Worm (Caenorhabditis elegans) whole organism, L2 larva: ENCODE results near the gene enpl-1.

ENCODE experiments used
- aly-2 ChIP-seq: fragments of 150-350 bp; optimal IDR thresholded peaks from 2 replicates; lab custom pipeline; 2014; ENCODE audit warnings: missing biosample characterization, missing genetic modification characterization
- fos-1 ChIP-seq: fragments of 150-350 bp; optimal IDR thresholded peaks from 2 replicates; lab custom pipeline; 2014; ENCODE audit warnings: missing biosample characterization, missing genetic modification characterization
- lsy-2 ChIP-seq, 2 experiments: fragments of 150-350 bp in 1 of 2; sonication (generic microtip) in 1 of 2; optimal IDR thresholded peaks; 2 replicates each; lab custom pipeline; 2014 to 2017; ENCODE audit warnings: missing biosample characterization in 2 of 2, missing genetic modification characterization in 2 of 2
- nhr-11 ChIP-seq: fragments of 150-350 bp; optimal IDR thresholded peaks from 2 replicates; lab custom pipeline; 2014; ENCODE audit warnings: missing biosample characterization, missing genetic modification characterization
- nhr-21 ChIP-seq: fragments of 150-350 bp; optimal IDR thresholded peaks from 2 replicates; lab custom pipeline; 2014; ENCODE audit warnings: missing biosample characterization, missing genetic modification characterization
- nhr-77 ChIP-seq: fragments of 150-350 bp; optimal IDR thresholded peaks from 2 replicates; lab custom pipeline; 2014; ENCODE audit warnings: missing biosample characterization, missing genetic modification characterization
- snpc-4 ChIP-seq: fragments of 150-350 bp; optimal IDR thresholded peaks from 2 replicates; lab custom pipeline; 2014; ENCODE audit warnings: missing biosample characterization, missing genetic modification characterization

DNA sequence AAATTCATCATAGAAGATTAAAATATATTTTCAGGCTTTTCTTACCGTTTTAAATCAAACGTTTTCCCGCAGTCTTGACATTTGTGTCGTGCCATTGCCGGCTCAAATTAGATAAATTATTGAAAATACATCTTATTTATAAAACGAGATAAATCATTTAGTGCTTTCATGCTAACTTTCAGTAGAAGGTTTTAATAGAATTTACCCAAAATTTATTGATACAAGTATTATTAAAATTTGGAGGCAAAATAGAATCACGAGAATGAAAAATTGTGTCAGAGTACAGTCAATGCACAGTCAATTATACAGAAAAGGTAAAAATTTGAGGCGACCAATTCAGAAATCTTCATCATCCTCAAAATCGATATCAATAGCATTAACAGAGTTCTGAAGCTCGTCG is 40.6 kb upstream of the enpl-1 start, which contains the start of gene Y5F2A.4:
- TF ChIP-seq nhr-11 (tag; lab: Kevin White, UChicago) (no peak), fos-1 (tag; lab: Kevin White, UChicago) (no peak), aly-2 (tag; lab: Kevin White, UChicago) (no peak), nhr-21 (tag; lab: Kevin White, UChicago) (no peak), nhr-77 (tag; lab: Kevin White, UChicago) (no peak), snpc-4 (tag; lab: Kevin White, UChicago) (no peak), lsy-2 (tag; optimal IDR thresholded peaks at IDR 0.05; lab: Kevin White, UChicago) (no peak)
